Worm (Caenorhabditis elegans): ENCODE data around the gene tag-342.

The tag-342 gene

ce11 chrIII:9483716-9484115 is 15.8 kb downstream of the tag-342 start:
- no peak for TF ChIP-seq elt-1 (tag; optimal IDR thresholded peaks at IDR 0.05; ENCODE audit: borderline replicate concordance, insufficient read depth)
- peak; percentile 19 for TF ChIP-seq cnd-1 (tag; optimal IDR thresholded peaks at IDR 0.05)
- TF ChIP-seq pha-4 (tag; optimal IDR thresholded peaks at IDR 0.05), result no peak
- no peak for TF ChIP-seq nhr-28 (tag; optimal IDR thresholded peaks at IDR 0.05)
- no peak for TF ChIP-seq mep-1 (tag; optimal IDR thresholded peaks at IDR 0.05)
- TF ChIP-seq snpc-4 (tag; optimal IDR thresholded peaks at IDR 0.05), result no peak
- no peak for TF ChIP-seq tbx-8 (GFP tag; optimal IDR thresholded peaks at IDR 0.05)
- TF ChIP-seq sem-2 (GFP tag; optimal IDR thresholded peaks at IDR 0.05), result no peak
- TF ChIP-seq bed-3 (GFP tag; optimal IDR thresholded peaks at IDR 0.05), result no peak
- no peak for TF ChIP-seq lsy-2 (tag; optimal IDR thresholded peaks at IDR 0.05)
- TF ChIP-seq ceh-83 (GFP tag; optimal IDR thresholded peaks at IDR 0.05), result no peak
- TF ChIP-seq ham-2 (GFP tag; optimal IDR thresholded peaks at IDR 0.05), result no peak
- no peak for TF ChIP-seq ztf-11 (tag; optimal IDR thresholded peaks at IDR 0.05)
- TF ChIP-seq blmp-1 (tag; optimal IDR thresholded peaks at IDR 0.05), result no peak
- no peak for TF ChIP-seq nhr-2 (tag; optimal IDR thresholded peaks at IDR 0.05)
- TF ChIP-seq mls-2 (tag; optimal IDR thresholded peaks at IDR 0.05), result no peak
- TF ChIP-seq nhr-237 (tag; optimal IDR thresholded peaks at IDR 0.05), result no peak
- no peak for TF ChIP-seq nhr-12 (tag; optimal IDR thresholded peaks at IDR 0.05)
- TF ChIP-seq mab-5 (tag; optimal IDR thresholded peaks at IDR 0.05), result peak; percentile 29
- TF ChIP-seq unc-62 (GFP tag; optimal IDR thresholded peaks at IDR 0.05), result peak; percentile 20
- TF ChIP-seq ces-1 (GFP tag; optimal IDR thresholded peaks at IDR 0.05), result peak; percentile 36
- TF ChIP-seq hlh-1 (tag; optimal IDR thresholded peaks at IDR 0.05), result peak; percentile 76
- no peak for TF ChIP-seq flh-1 (GFP tag; optimal IDR thresholded peaks at IDR 0.05)

- TF ChIP-seq sem-2 (GFP tag; optimal IDR thresholded peaks at IDR 0.05) (no peak), hlh-1 (tag; optimal IDR thresholded peaks at IDR 0.05) (no peak), ceh-83 (GFP tag; optimal IDR thresholded peaks at IDR 0.05) (no peak)
These were observed 17.4 kb downstream of the tag-342 start, which contains the start of gene bre-3 for ce11 chrIII:9485373-9485772. TSS of gene bre-3 (minus strand) at chrIII:9485473.

ce11 chrIII:9487454-9487853 is 19.5 kb downstream of the tag-342 start:
- TF ChIP-seq lsy-2 (tag; optimal IDR thresholded peaks at IDR 0.05) (no peak), sptf-1 (tag; optimal IDR thresholded peaks at IDR 0.05) (no peak), drap-1 (GFP tag; optimal IDR thresholded peaks at IDR 0.05) (no peak), elt-3 (tag; optimal IDR thresholded peaks at IDR 0.05) (no peak), cnd-1 (tag; optimal IDR thresholded peaks at IDR 0.05) (no peak), ceh-83 (GFP tag; optimal IDR thresholded peaks at IDR 0.05) (no peak), ces-1 (GFP tag; optimal IDR thresholded peaks at IDR 0.05) (no peak), mab-5 (tag; optimal IDR thresholded peaks at IDR 0.05) (no peak), sem-2 (GFP tag; optimal IDR thresholded peaks at IDR 0.05) (no peak), ham-2 (GFP tag; optimal IDR thresholded peaks at IDR 0.05) (no peak), pha-4 (tag; optimal IDR thresholded peaks at IDR 0.05) (no peak)

- TF ChIP-seq bed-3 (GFP tag; optimal IDR thresholded peaks at IDR 0.05) (no peak), ceh-39 (tag; optimal IDR thresholded peaks at IDR 0.05) (no peak), unc-62 (GFP tag; optimal IDR thresholded peaks at IDR 0.05) (no peak), unc-39 (tag; optimal IDR thresholded peaks at IDR 0.05) (no peak), flh-1 (GFP tag; optimal IDR thresholded peaks at IDR 0.05) (no peak), snpc-4 (tag; optimal IDR thresholded peaks at IDR 0.05) (no peak), lin-13 (tag; optimal IDR thresholded peaks at IDR 0.05) (no peak), ces-1 (GFP tag; optimal IDR thresholded peaks at IDR 0.05) (no peak), lin-32 (GFP tag; optimal IDR thresholded peaks at IDR 0.05) (no peak), hlh-1 (tag; optimal IDR thresholded peaks at IDR 0.05) (no peak), mab-5 (tag; optimal IDR thresholded peaks at IDR 0.05) (no peak)
These were observed 20.1 kb downstream of the tag-342 start for ce11 chrIII:9488027-9488426.

ce11 chrIII:9488431-9488830 is 20.5 kb downstream of the tag-342 start, which contains the start of gene nlp-36:
TSS of gene nlp-36 (plus strand) at chrIII:9488731.
- no peak for TF ChIP-seq mep-1 (tag; optimal IDR thresholded peaks at IDR 0.05)
- no peak for TF ChIP-seq ces-1 (GFP tag; optimal IDR thresholded peaks at IDR 0.05)
- TF ChIP-seq zip-8 (tag; optimal IDR thresholded peaks at IDR 0.05), result no peak
- TF ChIP-seq unc-120 (tag; optimal IDR thresholded peaks at IDR 0.05; ENCODE audit: poor library complexity, severe bottlenecking), result no peak
- TF ChIP-seq nhr-76 (tag; optimal IDR thresholded peaks at IDR 0.05), result no peak
